Fruit fly (Drosophila melanogaster) whole organism, wandering third instar larva: ENCODE results near the gene AIF.
A peak's percentile ranks its signal among the peaks of the same experiment; 100 is the strongest.

Source experiments
- CG32264 ChIP-seq: fragments of 200-800 bp; sonication (Bioruptor generic); optimal IDR thresholded peaks from 2 replicates; lab custom pipeline; 2016; ENCODE audit warnings: missing biosample characterization, missing genetic modification characterization
- CG9705 ChIP-seq: fragments of 200-800 bp; sonication (Bioruptor generic); optimal IDR thresholded peaks from 2 replicates; lab custom pipeline; 2018; ENCODE audit warnings: missing biosample characterization, mild to moderate bottlenecking, missing genetic modification characterization
- CrebA ChIP-seq: fragments of 200-800 bp; sonication (Bioruptor generic); optimal IDR thresholded peaks from 2 replicates; lab custom pipeline; 2016; ENCODE audit warnings: missing biosample characterization, mild to moderate bottlenecking, missing genetic modification characterization, borderline replicate concordance
- Dfd ChIP-seq: fragments of >200 bp; optimal IDR thresholded peaks from 2 replicates; lab custom pipeline; 2017; ENCODE audit warnings: missing biosample characterization, missing genetic modification characterization
- Dif ChIP-seq: fragments of 200-275, 200-300 bp; sonication (Bioruptor generic); optimal IDR thresholded peaks from 2 replicates; lab custom pipeline; 2018; ENCODE audit warnings: missing biosample characterization, missing genetic modification characterization; ENCODE audit not compliant: partially characterized antibody
- GATAd ChIP-seq: sonication (Bioruptor generic); optimal IDR thresholded peaks from 2 replicates; lab custom pipeline; 2016; ENCODE audit warnings: missing biosample characterization, missing genetic modification characterization
- HLH106 ChIP-seq: fragments of 200-800 bp; optimal IDR thresholded peaks from 3 replicates; lab custom pipeline; 2019; ENCODE audit warnings: missing biosample characterization, mild to moderate bottlenecking, missing genetic modification characterization, moderate library complexity
- Hnf4 ChIP-seq: fragments of 200-800 bp; sonication (Bioruptor generic); optimal IDR thresholded peaks from 2 replicates; lab custom pipeline; 2016; ENCODE audit warnings: missing biosample characterization, mild to moderate bottlenecking, missing genetic modification characterization
- Hr78 ChIP-seq: fragments of >200 bp; optimal IDR thresholded peaks from 2 replicates; lab custom pipeline; 2017; ENCODE audit warnings: missing biosample characterization, missing genetic modification characterization
- Hr83 ChIP-seq: fragments of 200-300 bp; sonication (Bioruptor generic); optimal IDR thresholded peaks from 2 replicates; lab custom pipeline; 2016; ENCODE audit warnings: missing biosample characterization, mild to moderate bottlenecking, missing genetic modification characterization, moderate library complexity; ENCODE audit not compliant: poor library complexity, severe bottlenecking
- Jra ChIP-seq: sonication (Bioruptor generic); optimal IDR thresholded peaks from 2 replicates; lab custom pipeline; 2016; ENCODE audit warnings: missing biosample characterization, missing genetic modification characterization
- Mio ChIP-seq: sonication (Bioruptor generic); optimal IDR thresholded peaks from 2 replicates; lab custom pipeline; 2016; ENCODE audit warnings: missing biosample characterization, missing genetic modification characterization
- Myc ChIP-seq: fragments of >200 bp; optimal IDR thresholded peaks from 2 replicates; lab custom pipeline; 2017
- N ChIP-seq: fragments of >200 bp; optimal IDR thresholded peaks from 2 replicates; lab custom pipeline; 2018; ENCODE audit warnings: missing biosample characterization, missing external identifiers, missing genetic modification characterization
- OdsH ChIP-seq: fragments of 200-800 bp; sonication (Bioruptor generic); optimal IDR thresholded peaks from 2 replicates; lab custom pipeline; 2016; ENCODE audit warnings: missing biosample characterization, mild to moderate bottlenecking, missing genetic modification characterization
- Rel ChIP-seq, 2 experiments: fragments of 200-800 bp; sonication (Bioruptor generic) in 1 of 2; optimal IDR thresholded peaks; 2 replicates in 1 of 2; 3 replicates in 1 of 2; lab custom pipeline; 2016 to 2019; ENCODE audit warnings: mild to moderate bottlenecking in 2 of 2, missing biosample characterization in 2 of 2, missing genetic modification characterization in 2 of 2, moderate library complexity in 1 of 2
- Sp1 ChIP-seq: fragments of 200-800 bp; sonication (Bioruptor generic); optimal IDR thresholded peaks from 3 replicates; lab custom pipeline; 2019; ENCODE audit warnings: missing biosample characterization, mild to moderate bottlenecking, missing genetic modification characterization, moderate library complexity
- Vsx2 ChIP-seq: fragments of 200-300, 225-300 bp; sonication (Bioruptor generic); optimal IDR thresholded peaks from 2 replicates; lab custom pipeline; 2018; ENCODE audit warnings: missing biosample characterization, missing genetic modification characterization; ENCODE audit not compliant: partially characterized antibody
- br ChIP-seq: fragments of 200-800 bp; sonication (Bioruptor generic); optimal IDR thresholded peaks from 2 replicates; lab custom pipeline; 2016; ENCODE audit warnings: missing biosample characterization, missing genetic modification characterization
- brk ChIP-seq: fragments of 200-800 bp; sonication (Bioruptor generic); optimal IDR thresholded peaks from 2 replicates; lab custom pipeline; 2016; ENCODE audit warnings: missing biosample characterization, mild to moderate bottlenecking, missing genetic modification characterization
- dl ChIP-seq, 2 experiments: fragments of 175-275, 200-275 bp in 1 of 2; fragments of 200-275 bp in 1 of 2; sonication (Bioruptor generic); optimal IDR thresholded peaks; lab custom pipeline; 2018; ENCODE audit warnings: mild to moderate bottlenecking in 2 of 2, missing biosample characterization in 2 of 2, missing genetic modification characterization in 2 of 2, moderate library complexity in 2 of 2; ENCODE audit not compliant: partially characterized antibody in 2 of 2, insufficient read depth in 1 of 2
- dmrt93B ChIP-seq: fragments of 200-800 bp; sonication (Bioruptor generic); optimal IDR thresholded peaks from 2 replicates; lab custom pipeline; 2018; ENCODE audit warnings: missing biosample characterization, mild to moderate bottlenecking, missing genetic modification characterization
- dsf ChIP-seq: sonication (Bioruptor generic); optimal IDR thresholded peaks from 2 replicates; lab custom pipeline; 2016; ENCODE audit warnings: missing biosample characterization, missing genetic modification characterization, borderline replicate concordance
- ey ChIP-seq: fragments of 200-800 bp; sonication (Bioruptor generic); optimal IDR thresholded peaks from 2 replicates; lab custom pipeline; 2016; ENCODE audit warnings: missing biosample characterization, missing genetic modification characterization
- foxo ChIP-seq, 2 experiments: fragments of 200-800 bp; sonication (Bioruptor generic); optimal IDR thresholded peaks; 2 replicates in 1 of 2; 3 replicates in 1 of 2; lab custom pipeline; 2016 to 2017; ENCODE audit warnings: missing biosample characterization in 2 of 2, missing genetic modification characterization in 2 of 2
- fru ChIP-seq: fragments of 200-800 bp; sonication (Bioruptor generic); optimal IDR thresholded peaks from 3 replicates; lab custom pipeline; 2016; ENCODE audit warnings: missing biosample characterization, mild to moderate bottlenecking, missing genetic modification characterization
- h ChIP-seq: fragments of 200-800 bp; sonication (Bioruptor generic); optimal IDR thresholded peaks from 3 replicates; lab custom pipeline; 2016; ENCODE audit warnings: missing biosample characterization, mild to moderate bottlenecking, missing genetic modification characterization
- jim ChIP-seq: fragments of 175-275, 200-325 bp; sonication (Bioruptor generic); optimal IDR thresholded peaks from 2 replicates; lab custom pipeline; 2016; ENCODE audit warnings: missing biosample characterization, mild to moderate bottlenecking, missing genetic modification characterization
- lola ChIP-seq: fragments of >200 bp; optimal IDR thresholded peaks from 2 replicates; lab custom pipeline; 2017; ENCODE audit warnings: missing biosample characterization, missing genetic modification characterization
- psq ChIP-seq: fragments of 200-800 bp; sonication (Bioruptor generic); optimal IDR thresholded peaks from 3 replicates; lab custom pipeline; 2017; ENCODE audit warnings: missing biosample characterization, mild to moderate bottlenecking, missing genetic modification characterization, moderate library complexity
- rgr ChIP-seq: fragments of 200-800 bp; sonication (Bioruptor generic); optimal IDR thresholded peaks from 3 replicates; lab custom pipeline; 2016; ENCODE audit warnings: missing biosample characterization, mild to moderate bottlenecking, missing genetic modification characterization
- sage ChIP-seq: fragments of 200-800 bp; sonication (Bioruptor generic); optimal IDR thresholded peaks from 2 replicates; lab custom pipeline; 2016; ENCODE audit warnings: missing biosample characterization, mild to moderate bottlenecking, missing genetic modification characterization
- sv ChIP-seq: fragments of 200-800 bp; sonication (Bioruptor generic); optimal IDR thresholded peaks from 3 replicates; lab custom pipeline; 2016; ENCODE audit warnings: missing biosample characterization, missing genetic modification characterization
- tai ChIP-seq: sonication (Bioruptor generic); optimal IDR thresholded peaks from 2 replicates; lab custom pipeline; 2016; ENCODE audit warnings: missing biosample characterization, missing genetic modification characterization
- usp ChIP-seq: fragments of >200 bp; optimal IDR thresholded peaks from 2 replicates; lab custom pipeline; 2017; ENCODE audit warnings: missing biosample characterization, missing genetic modification characterization
- woc ChIP-seq: sonication (Bioruptor generic); optimal IDR thresholded peaks from 2 replicates; lab custom pipeline; 2016; ENCODE audit warnings: missing biosample characterization, mild to moderate bottlenecking, missing genetic modification characterization

Gene AIF

dm6 chr2L:2181971-2182643 is 30.6 kb downstream of the AIF start:
- TF ChIP-seq CG9705 (GFP tag; lab: Kevin White, UChicago) = no peak
- TF ChIP-seq woc (GFP tag; lab: Kevin White, UChicago) = peak; percentile 64
- TF ChIP-seq psq (GFP tag; lab: Kevin White, UChicago) = peak; percentile 14
- TF ChIP-seq HLH106 (tag; lab: Kevin White, UChicago) = peak; percentile 34
- TF ChIP-seq Rel (GFP tag; optimal IDR thresholded peaks at IDR 0.05; lab: Kevin White, UChicago) = no peak
- no peak for TF ChIP-seq Rel (tag; optimal IDR thresholded peaks at IDR 0.05; lab: Kevin White, UChicago)
- TF ChIP-seq rgr (GFP tag; lab: Kevin White, UChicago) = no peak
- TF ChIP-seq dl (GFP tag; optimal IDR thresholded peaks at IDR 0.05; lab: Kevin White, UChicago; ENCODE audit: insufficient read depth in 1 of 2, partially characterized antibody in 2 of 2) = no peak
- TF ChIP-seq h (GFP tag; lab: Kevin White, UChicago) = peak; percentile 20
- no peak for TF ChIP-seq N (GFP tag; lab: Kevin White, UChicago)
- peak; percentile 7 for TF ChIP-seq br (GFP tag; lab: Kevin White, UChicago)
- TF ChIP-seq Dfd = no peak
- no peak for TF ChIP-seq Dif (GFP tag; lab: Kevin White, UChicago)
- TF ChIP-seq Mio (GFP tag; lab: Kevin White, UChicago) = no peak
- no peak for TF ChIP-seq CrebA (GFP tag; lab: Kevin White, UChicago)
- TF ChIP-seq sv = peak; percentile 31
- TF ChIP-seq Hr78 (GFP tag; lab: Kevin White, UChicago) = no peak
- TF ChIP-seq Vsx2 (GFP tag; lab: Kevin White, UChicago) = no peak
- no peak for TF ChIP-seq sage
- no peak for TF ChIP-seq Jra (GFP tag; lab: Kevin White, UChicago)
- TF ChIP-seq tai = no peak
- TF ChIP-seq CG32264 (GFP tag; lab: Kevin White, UChicago) = no peak
- TF ChIP-seq jim (GFP tag; lab: Kevin White, UChicago) = no peak
- peak; percentile 10 for TF ChIP-seq Sp1 (GFP tag; lab: Kevin White, UChicago)
- peak; percentile 10 for TF ChIP-seq Hnf4 (GFP tag; lab: Kevin White, UChicago)
- TF ChIP-seq foxo (GFP tag; optimal IDR thresholded peaks at IDR 0.05; lab: Kevin White, UChicago) = peak in 1 of 2 experiments; percentile 37
- no peak for TF ChIP-seq dsf (GFP tag; lab: Kevin White, UChicago)
- TF ChIP-seq Hr83 (GFP tag; lab: Kevin White, UChicago) = no peak
- TF ChIP-seq lola (GFP tag; lab: Kevin White, UChicago) = no peak
- TF ChIP-seq GATAd = no peak
- no peak for TF ChIP-seq dmrt93B (GFP tag; lab: Kevin White, UChicago)
- TF ChIP-seq ey = no peak
- TF ChIP-seq brk (GFP tag; lab: Kevin White, UChicago) = no peak
- TF ChIP-seq OdsH = peak; percentile 5
- TF ChIP-seq fru (GFP tag; lab: Kevin White, UChicago) = peak; percentile 59
- no peak for TF ChIP-seq usp (GFP tag; lab: Kevin White, UChicago)
- TF ChIP-seq, all 38 proteins: peak for 11

DNA sequence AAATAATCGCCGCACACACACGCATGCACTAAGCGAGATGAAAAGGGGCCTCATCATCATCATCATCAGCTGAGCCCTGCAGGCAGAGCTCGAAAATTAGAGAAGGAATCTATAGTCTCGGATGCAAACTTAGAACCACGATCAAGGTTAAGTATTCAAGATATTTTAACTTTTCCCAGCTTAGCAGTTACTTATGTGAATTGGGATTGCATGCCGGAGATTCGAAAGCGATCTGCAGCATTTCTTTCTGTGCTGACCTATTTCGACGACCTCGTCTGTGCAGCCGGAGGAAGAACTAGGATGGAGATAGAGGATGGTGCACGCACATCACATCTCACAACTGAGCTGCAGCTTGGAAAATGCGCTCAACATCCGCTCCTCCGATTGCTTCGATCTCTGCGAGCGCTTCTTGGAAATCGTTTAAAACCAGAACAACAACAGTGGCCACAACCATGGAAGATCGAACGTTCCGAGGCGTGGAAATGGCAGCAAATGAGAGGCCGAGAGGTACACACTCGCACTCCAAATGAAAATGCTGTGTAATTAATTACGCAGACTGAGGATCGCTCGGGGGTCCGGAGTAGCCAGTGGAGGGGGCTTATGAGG is 31.3 kb downstream of the AIF start:
- TF ChIP-seq Jra (GFP tag; lab: Kevin White, UChicago) (no peak), dmrt93B (GFP tag; lab: Kevin White, UChicago) (no peak), Rel (GFP tag; optimal IDR thresholded peaks at IDR 0.05; lab: Kevin White, UChicago) (no peak), Rel (tag; optimal IDR thresholded peaks at IDR 0.05; lab: Kevin White, UChicago) (no peak), sage (no peak), Myc (lab: Kevin White, UChicago) (no peak), HLH106 (tag; lab: Kevin White, UChicago) (no peak), Vsx2 (GFP tag; lab: Kevin White, UChicago) (no peak), CG32264 (GFP tag; lab: Kevin White, UChicago) (no peak), jim (GFP tag; lab: Kevin White, UChicago) (no peak), ey (no peak), h (GFP tag; lab: Kevin White, UChicago) (no peak)
